Worm (Caenorhabditis elegans): ENCODE data around the gene glp-1.
A peak's percentile ranks its signal among the peaks of the same experiment; 100 is the strongest.

The glp-1 gene

DNA sequence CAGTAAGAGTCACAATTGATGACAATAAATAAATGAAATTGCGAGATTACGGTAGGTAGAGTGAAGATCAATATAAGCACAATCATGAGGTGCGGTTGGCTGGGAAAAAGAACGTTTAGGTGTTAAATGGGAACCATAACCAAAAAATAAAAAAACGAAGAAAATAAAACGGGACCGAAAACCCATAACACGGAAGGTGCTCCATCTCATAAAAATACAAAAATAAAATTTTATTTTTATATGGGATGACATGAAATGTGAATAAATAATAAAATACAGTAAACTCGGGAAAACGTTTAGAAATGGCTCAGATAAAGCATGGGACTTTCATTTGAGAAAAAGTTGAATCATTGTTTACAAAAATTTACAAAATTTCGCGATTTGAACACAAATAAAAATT is 16.5 kb upstream of the glp-1 start, which contains the start of gene F02A9.7:
Gene F02A9.7, minus strand, starts transcription at position 101 of the 400 bp plus-strand sequence.
- no peak for TF ChIP-seq ztf-11 (tag; optimal IDR thresholded peaks at IDR 0.05)
- no peak for TF ChIP-seq nhr-43 (tag; optimal IDR thresholded peaks at IDR 0.05; ENCODE audit: poor library complexity, severe bottlenecking)
- no peak for TF ChIP-seq lin-39 (tag; optimal IDR thresholded peaks at IDR 0.05)
- TF ChIP-seq nhr-76 (tag; optimal IDR thresholded peaks at IDR 0.05) = no peak
- no peak for TF ChIP-seq hmg-11 (tag; optimal IDR thresholded peaks at IDR 0.05)

- TF ChIP-seq elt-3 (tag; optimal IDR thresholded peaks at IDR 0.05) = no peak
- TF ChIP-seq mml-1 (tag; optimal IDR thresholded peaks at IDR 0.05) = no peak
- TF ChIP-seq R02D3.7 (tag; optimal IDR thresholded peaks at IDR 0.05) = no peak
- TF ChIP-seq elt-1 (tag; optimal IDR thresholded peaks at IDR 0.05) = no peak
- no peak for TF ChIP-seq nhr-43 (tag; optimal IDR thresholded peaks at IDR 0.05; ENCODE audit: poor library complexity, severe bottlenecking)
- no peak for TF ChIP-seq pha-4 (tag; optimal IDR thresholded peaks at IDR 0.05)
- no peak for TF ChIP-seq fkh-2 (tag; optimal IDR thresholded peaks at IDR 0.05)
- no peak for TF ChIP-seq nhr-77 (tag; optimal IDR thresholded peaks at IDR 0.05)
These were observed 14.3 kb upstream of the glp-1 start, which contains the start of gene F02A9.1 for ce11 chrIII:9077708-9078107. Gene F02A9.1 (minus strand): TSS chrIII:9077808.

DNA sequence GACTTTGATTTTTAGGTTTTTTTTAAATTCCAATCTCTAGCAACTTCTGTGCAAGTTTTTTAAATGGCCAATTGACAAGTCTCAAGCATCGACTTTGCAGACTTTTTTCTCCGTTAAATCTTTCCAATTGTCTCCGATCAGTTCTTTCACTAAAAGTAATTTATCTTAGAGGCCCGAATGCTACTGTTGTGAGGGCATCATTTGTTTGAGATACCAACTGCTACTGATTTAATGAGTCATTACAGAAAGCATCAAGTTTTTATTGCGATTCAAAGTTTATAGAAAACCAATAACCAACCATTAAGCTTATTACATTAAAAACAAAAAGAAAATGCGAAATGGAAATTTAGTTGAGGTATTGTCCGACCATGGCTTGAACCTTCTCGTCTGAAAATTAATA is 11.9 kb upstream of the glp-1 start:
- TF ChIP-seq ceh-82 (tag; optimal IDR thresholded peaks at IDR 0.05) (no peak), egl-5 (tag; optimal IDR thresholded peaks at IDR 0.05) (peak; percentile 74), ama-1 (optimal IDR thresholded peaks at IDR 0.05) (peak; percentile 5)

DNA sequence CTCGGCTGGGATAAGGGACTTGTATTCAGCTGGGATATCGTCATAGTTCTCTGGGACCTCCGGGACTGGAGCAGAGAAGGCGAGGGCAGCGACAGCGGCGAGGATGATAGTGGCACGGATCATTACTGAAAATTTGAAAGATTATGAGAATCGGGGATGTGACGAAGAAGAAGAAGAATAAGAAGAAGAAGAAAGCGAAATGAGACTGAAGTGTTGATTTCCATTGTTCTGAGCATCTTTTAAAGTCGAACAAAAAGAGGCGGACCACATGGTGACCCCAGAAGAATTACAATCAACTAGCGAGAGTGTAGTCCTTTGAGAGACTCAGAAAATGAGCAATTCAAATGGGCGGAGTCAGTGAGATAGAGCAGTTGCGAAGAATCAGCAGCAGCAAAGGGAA is 11.0 kb upstream of the glp-1 start, which contains the start of gene far-1:
Gene far-1, minus strand, starts transcription at position 125 of the 400 bp plus-strand sequence.
- no peak for TF ChIP-seq eor-1 (tag; optimal IDR thresholded peaks at IDR 0.05)
- peak; percentile 31 for TF ChIP-seq nfya-1 (tag; optimal IDR thresholded peaks at IDR 0.05; ENCODE audit: insufficient read depth)

DNA sequence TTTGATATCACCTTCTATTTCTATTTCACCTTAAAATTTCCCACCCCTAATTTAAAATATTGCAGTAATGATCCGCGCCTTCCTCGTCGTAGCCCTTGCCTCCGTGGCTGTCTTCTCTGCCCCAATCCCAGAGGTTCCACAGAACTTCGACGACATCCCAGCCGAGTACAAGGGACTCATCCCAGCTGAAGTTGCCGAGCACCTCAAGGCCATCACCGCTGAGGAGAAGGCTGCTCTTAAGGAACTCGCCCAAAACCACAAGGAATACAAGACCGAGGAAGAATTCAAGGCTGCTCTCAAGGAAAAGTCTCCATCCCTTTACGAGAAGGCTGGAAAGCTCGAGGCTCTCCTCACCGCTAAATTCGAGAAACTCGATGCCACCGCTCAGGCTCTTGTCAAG is 10.3 kb upstream of the glp-1 start, which contains the start of gene far-2:
Gene far-2, plus strand, starts transcription at position 66 of the 400 bp plus-strand sequence.
- TF ChIP-seq zag-1 (tag; optimal IDR thresholded peaks at IDR 0.05) = no peak
- TF ChIP-seq nhr-28 (tag; optimal IDR thresholded peaks at IDR 0.05) = no peak
- no peak for TF ChIP-seq nhr-11 (tag; optimal IDR thresholded peaks at IDR 0.05)
- no peak for TF ChIP-seq fkh-2 (tag; optimal IDR thresholded peaks at IDR 0.05)
- TF ChIP-seq nhr-237 (tag; optimal IDR thresholded peaks at IDR 0.05) = no peak
- TF ChIP-seq R02D3.7 (tag; optimal IDR thresholded peaks at IDR 0.05) = no peak
- no peak for TF ChIP-seq lin-15B (tag; optimal IDR thresholded peaks at IDR 0.05)
- no peak for TF ChIP-seq ceh-9 (tag; optimal IDR thresholded peaks at IDR 0.05)
- TF ChIP-seq lin-39 (tag; optimal IDR thresholded peaks at IDR 0.05) = no peak
- TF ChIP-seq unc-62 (GFP tag; optimal IDR thresholded peaks at IDR 0.05) = no peak
- TF ChIP-seq lsy-12 (tag; optimal IDR thresholded peaks at IDR 0.05) = no peak
- no peak for TF ChIP-seq elt-2 (tag; optimal IDR thresholded peaks at IDR 0.05)
- no peak for TF ChIP-seq nhr-25 (tag; optimal IDR thresholded peaks at IDR 0.05)
- TF ChIP-seq aly-2 (tag; optimal IDR thresholded peaks at IDR 0.05) = no peak
- TF ChIP-seq nhr-43 (tag; optimal IDR thresholded peaks at IDR 0.05; ENCODE audit: poor library complexity, severe bottlenecking) = no peak
- TF ChIP-seq ztf-11 (tag; optimal IDR thresholded peaks at IDR 0.05) = no peak
- TF ChIP-seq ama-1 (optimal IDR thresholded peaks at IDR 0.05) = no peak
- no peak for TF ChIP-seq mml-1 (tag; optimal IDR thresholded peaks at IDR 0.05)

- TF ChIP-seq nhr-28 (tag; optimal IDR thresholded peaks at IDR 0.05) = no peak
- peak; percentile 15 for TF ChIP-seq nfya-1 (tag; optimal IDR thresholded peaks at IDR 0.05; ENCODE audit: insufficient read depth)
- TF ChIP-seq egl-5 (tag; optimal IDR thresholded peaks at IDR 0.05) = peak; percentile 72
- no peak for TF ChIP-seq unc-62 (GFP tag; optimal IDR thresholded peaks at IDR 0.05)
These were observed 8.9 kb upstream of the glp-1 start for ce11 chrIII:9083118-9083517.

DNA sequence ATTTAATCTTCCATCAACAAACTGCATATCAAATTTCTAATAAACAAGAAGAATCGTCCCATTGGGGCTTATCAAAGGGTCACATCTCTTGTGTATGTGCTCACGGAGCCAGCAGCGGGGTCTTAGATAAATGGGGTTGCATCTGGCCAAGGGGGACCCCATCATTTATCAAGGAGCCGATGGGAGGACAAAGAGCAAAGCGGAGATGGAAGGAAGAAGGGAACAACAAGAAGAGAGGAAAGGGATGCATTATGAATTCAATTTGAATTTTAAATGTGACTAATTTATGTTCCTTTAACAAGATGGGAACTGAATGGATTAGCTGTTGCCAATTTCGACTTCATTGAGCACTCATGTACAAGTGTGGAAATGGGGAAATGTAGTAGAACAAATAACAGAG is 7.7 kb upstream of the glp-1 start:
- TF ChIP-seq ceh-9 (tag; optimal IDR thresholded peaks at IDR 0.05) = no peak
- TF ChIP-seq nhr-23 (tag; optimal IDR thresholded peaks at IDR 0.05) = no peak
- TF ChIP-seq nhr-28 (tag; optimal IDR thresholded peaks at IDR 0.05) = no peak
- no peak for TF ChIP-seq jun-1 (tag; optimal IDR thresholded peaks at IDR 0.05)
- no peak for TF ChIP-seq nhr-237 (tag; optimal IDR thresholded peaks at IDR 0.05)
- peak; percentile 53 for TF ChIP-seq egl-5 (tag; optimal IDR thresholded peaks at IDR 0.05)
- TF ChIP-seq tbx-2 (tag; optimal IDR thresholded peaks at IDR 0.05) = no peak
- no peak for TF ChIP-seq elt-2 (tag; optimal IDR thresholded peaks at IDR 0.05)
- no peak for TF ChIP-seq ceh-28 (tag; optimal IDR thresholded peaks at IDR 0.05)
- TF ChIP-seq elt-1 (tag; optimal IDR thresholded peaks at IDR 0.05) = peak; percentile 15
- no peak for TF ChIP-seq nhr-77 (tag; optimal IDR thresholded peaks at IDR 0.05)
- TF ChIP-seq lin-39 (tag; optimal IDR thresholded peaks at IDR 0.05) = peak; percentile 94
- peak; percentile 51 for TF ChIP-seq unc-62 (GFP tag; optimal IDR thresholded peaks at IDR 0.05)
- TF ChIP-seq sea-2 (GFP tag; optimal IDR thresholded peaks at IDR 0.05) = no peak
- no peak for TF ChIP-seq hmg-11 (tag; optimal IDR thresholded peaks at IDR 0.05)
- no peak for TF ChIP-seq ztf-4 (tag; optimal IDR thresholded peaks at IDR 0.05)
- peak; percentile 48 for TF ChIP-seq nfya-1 (tag; optimal IDR thresholded peaks at IDR 0.05; ENCODE audit: insufficient read depth)
- no peak for TF ChIP-seq mml-1 (tag; optimal IDR thresholded peaks at IDR 0.05)
- no peak for TF ChIP-seq lin-15B (tag; optimal IDR thresholded peaks at IDR 0.05)
